Worm (Caenorhabditis elegans): ENCODE results near the gene skr-15.

Gene skr-15

DNA sequence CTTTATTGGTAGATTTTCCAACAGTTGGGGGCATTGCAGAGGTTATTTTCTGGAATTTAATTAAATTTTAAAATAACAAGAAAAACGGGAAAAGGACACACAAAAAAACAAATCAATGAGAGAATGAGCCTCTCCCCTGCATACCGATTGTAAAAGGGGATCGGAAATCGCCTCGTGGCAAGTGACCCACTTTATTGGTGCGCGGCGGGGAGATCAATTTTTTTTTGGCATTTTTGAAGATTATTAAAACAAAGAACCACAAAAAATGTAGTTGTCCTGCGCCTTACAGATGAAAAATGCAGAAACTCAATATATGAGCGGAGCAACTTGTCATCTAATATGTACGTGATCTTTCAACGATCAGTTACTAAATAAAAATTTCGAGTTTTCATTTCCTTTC lies 2.7 kb upstream of the skr-15 start, which contains the start of gene F54D10.7:
TSS of gene F54D10.7 (minus strand) at position 49 of the 400 bp plus-strand sequence.
- TF ChIP-seq aptf-2 (GFP tag; conservative IDR thresholded peaks at IDR 0.05) (peak; percentile 86), lsy-27 (tag; optimal IDR thresholded peaks at IDR 0.05; ENCODE audit: borderline replicate concordance, insufficient read depth) (no peak), madf-6 (GFP tag; IDR thresholded peaks at IDR 0.05) (0 out of 2 replicates have a peak, but pooled peaks have one; percentile 15), efl-1 (GFP tag; optimal IDR thresholded peaks at IDR 0.05) (peak; percentile 63)

ce11 chrII:3827801-3828200 lies 3.8 kb downstream of the skr-15 start, which contains the start of gene F54D10.8:
Gene F54D10.8, minus strand, starts transcription at chrII:3827901.
- no peak for TF ChIP-seq B0261.1 (tag; optimal IDR thresholded peaks at IDR 0.05)
- TF ChIP-seq Y56A3A.18 (GFP tag; IDR thresholded peaks at IDR 0.05) = no peak
- TF ChIP-seq tbx-9 (tag; optimal IDR thresholded peaks at IDR 0.05; ENCODE audit: borderline replicate concordance) = no peak
- no peak for TF ChIP-seq attf-6 (GFP tag; IDR thresholded peaks at IDR 0.05)
- no peak for TF ChIP-seq nhr-80 (tag; optimal IDR thresholded peaks at IDR 0.05)
- TF ChIP-seq Y67H2A.10 (GFP tag; conservative IDR thresholded peaks at IDR 0.05) = no peak
- TF ChIP-seq D2030.7 (GFP tag; IDR thresholded peaks at IDR 0.05) = no peak
- TF ChIP-seq Y53F4B.3 (GFP tag; IDR thresholded peaks at IDR 0.05) = no peak

DNA sequence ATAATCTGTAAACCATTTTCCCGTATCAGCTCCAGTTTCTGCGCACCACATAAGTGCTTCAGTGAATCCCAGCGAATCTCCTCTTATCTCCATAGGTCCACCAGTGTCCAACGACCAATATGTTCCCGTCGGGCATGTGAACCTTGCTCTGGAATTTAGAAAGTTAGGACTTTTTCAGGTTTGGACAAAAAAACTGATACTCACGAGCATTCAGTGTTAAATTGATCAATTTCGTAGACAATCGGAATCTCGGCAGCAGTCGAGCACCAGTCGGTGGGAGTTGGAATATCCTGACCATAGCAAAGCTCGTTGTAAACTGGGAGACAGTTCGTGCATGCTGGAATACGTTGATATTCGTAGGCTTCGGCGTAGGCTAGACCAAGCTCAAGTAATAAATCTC lies 5.7 kb downstream of the skr-15 start:
- TF ChIP-seq B0261.1 (tag; optimal IDR thresholded peaks at IDR 0.05) (no peak), aptf-2 (GFP tag; conservative IDR thresholded peaks at IDR 0.05) (no peak), let-526 (GFP tag; IDR thresholded peaks at IDR 0.05) (no peak), tbp1 (GFP tag; optimal IDR thresholded peaks at IDR 0.05) (no peak), F57C9.4 (tag; optimal IDR thresholded peaks at IDR 0.05) (no peak)

DNA sequence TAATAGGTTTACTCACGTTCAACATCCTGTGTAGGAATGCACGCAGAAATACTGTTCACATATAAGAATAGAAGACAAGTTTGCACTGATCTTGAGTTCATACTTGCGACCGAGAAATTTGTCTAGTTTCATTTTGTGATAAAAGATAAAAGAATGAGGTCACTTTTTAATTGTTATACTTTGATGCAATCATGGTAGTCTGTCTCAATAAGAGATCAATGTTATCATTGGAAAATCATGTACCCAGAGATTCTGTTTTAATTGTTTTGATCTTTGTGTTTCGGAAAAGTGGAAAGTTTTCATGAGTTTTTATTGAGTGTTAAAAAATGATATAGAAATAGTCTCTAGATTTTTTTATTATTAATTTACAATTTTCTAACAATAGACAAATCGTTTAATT lies 8.4 kb downstream of the skr-15 start, which contains the start of gene F54D10.9:
TSS of gene F54D10.9 (minus strand) at position 101 of the 400 bp plus-strand sequence.
- TF ChIP-seq bed-1 (GFP tag; IDR thresholded peaks at IDR 0.05) (no peak), unc-130 (GFP tag; optimal IDR thresholded peaks at IDR 0.05) (no peak), T07F8.4 (tag; optimal IDR thresholded peaks at IDR 0.05) (no peak), madf-3 (GFP tag; IDR thresholded peaks at IDR 0.05) (no peak), zim-3 (tag; optimal IDR thresholded peaks at IDR 0.05) (no peak), ceh-91 (GFP tag; IDR thresholded peaks at IDR 0.05) (no peak), F33H1.4 (GFP tag; IDR thresholded peaks at IDR 0.05) (no peak), ceh-58 (GFP tag; IDR thresholded peaks at IDR 0.05) (no peak), let-526 (GFP tag; IDR thresholded peaks at IDR 0.05) (no peak), F39B2.1 (GFP tag; IDR thresholded peaks at IDR 0.05) (no peak), dpl-1 (GFP tag; optimal IDR thresholded peaks at IDR 0.05) (no peak), T26A5.8 (tag; optimal IDR thresholded peaks at IDR 0.05) (no peak), tbp1 (GFP tag; optimal IDR thresholded peaks at IDR 0.05) (no peak), ekl-4 (GFP tag; IDR thresholded peaks at IDR 0.05) (no peak), nhr-80 (tag; optimal IDR thresholded peaks at IDR 0.05) (no peak), somi-1 (GFP tag; optimal IDR thresholded peaks at IDR 0.05) (no peak), F55B11.4 (tag; optimal IDR thresholded peaks at IDR 0.05; ENCODE audit: borderline replicate concordance, insufficient read depth) (no peak), madf-8 (GFP tag; conservative IDR thresholded peaks at IDR 0.05) (no peak), repo-1 (tag; optimal IDR thresholded peaks at IDR 0.05) (no peak)

DNA sequence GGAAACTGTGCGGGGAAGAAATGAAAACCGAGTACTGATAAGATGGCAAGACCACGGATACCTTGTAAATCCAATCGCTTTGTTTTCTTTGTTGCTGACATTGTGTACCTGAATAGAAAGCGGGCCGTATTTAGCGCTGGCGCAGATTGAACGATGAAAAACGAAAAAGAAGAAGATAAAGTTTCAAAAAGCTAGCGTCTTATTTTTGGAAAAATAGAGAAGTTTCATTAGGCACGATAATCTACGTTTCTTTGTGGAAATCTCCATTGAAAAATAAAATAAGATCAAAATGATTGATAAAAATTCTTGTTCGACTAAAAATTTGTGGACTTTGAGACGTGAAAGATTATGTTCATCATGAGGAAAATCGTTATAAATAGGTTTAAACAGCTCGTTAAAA lies 12.0 kb downstream of the skr-15 start, which contains the start of gene oac-4:
TSS of gene oac-4 (minus strand) at position 101 of the 400 bp plus-strand sequence.
- TF ChIP-seq B0035.1 (tag; optimal IDR thresholded peaks at IDR 0.05) (no peak), mcd-1 (GFP tag; IDR thresholded peaks at IDR 0.05) (no peak), pbrm-1 (GFP tag; IDR thresholded peaks at IDR 0.05) (no peak), ztf-18 (tag; optimal IDR thresholded peaks at IDR 0.05) (no peak)
